Worm (Caenorhabditis elegans) whole organism, young adult: ENCODE data around the gene srbc-56.

Experiments
- D2030.7 ChIP-seq: fragments of 200-800 bp; sonication (Bioruptor generic); IDR thresholded peaks from 2 replicates; pipeline ENCODE4 v1.3.6; 2022; ENCODE audit warnings: missing genetic modification reagents, missing genetic modification characterization, missing compliant biosample characterization
- F10E7.11 ChIP-seq: sonication (generic microtip); optimal IDR thresholded peaks from 2 replicates; lab custom pipeline; 2017; ENCODE audit warnings: mild to moderate bottlenecking, missing genetic modification characterization, moderate library complexity, missing compliant biosample characterization
- F23B12.7 ChIP-seq: sonication (generic microtip); optimal IDR thresholded peaks from 2 replicates; lab custom pipeline; 2017; ENCODE audit warnings: missing genetic modification characterization, mild to moderate bottlenecking, missing compliant biosample characterization, antibody characterized with exemption, moderate library complexity; ENCODE audit not compliant: insufficient read depth
- F33H1.4 ChIP-seq: fragments of 200-800 bp; sonication (Bioruptor generic); IDR thresholded peaks from 2 replicates; pipeline ENCODE4 v1.3.6; 2022; ENCODE audit warnings: missing genetic modification reagents, missing genetic modification characterization, missing compliant biosample characterization
- F49E8.2 ChIP-seq: sonication (generic microtip); optimal IDR thresholded peaks from 3 replicates; lab custom pipeline; 2017; ENCODE audit warnings: missing genetic modification characterization, mild to moderate bottlenecking, missing compliant biosample characterization, antibody characterized with exemption, moderate library complexity; ENCODE audit not compliant: insufficient read depth
- F52B5.7 ChIP-seq: sonication (generic microtip); optimal IDR thresholded peaks from 2 replicates; lab custom pipeline; 2016; ENCODE audit warnings: mild to moderate bottlenecking, missing genetic modification characterization, missing compliant biosample characterization
- F55B11.4 ChIP-seq: sonication (generic microtip); optimal IDR thresholded peaks from 2 replicates; lab custom pipeline; 2016; ENCODE audit warnings: missing compliant biosample characterization, missing genetic modification characterization, borderline replicate concordance; ENCODE audit not compliant: insufficient read depth
- F57A8.1 ChIP-seq: fragments of 200-800 bp; sonication (Bioruptor generic); optimal IDR thresholded peaks from 2 replicates; lab custom pipeline; 2018; ENCODE audit warnings: mild to moderate bottlenecking, missing genetic modification characterization, moderate library complexity, missing compliant biosample characterization
- K12H6.12 ChIP-seq: fragments of 200-800 bp; sonication (Bioruptor generic); optimal IDR thresholded peaks from 2 replicates; lab custom pipeline; 2018; ENCODE audit warnings: mild to moderate bottlenecking, missing genetic modification characterization, missing compliant biosample characterization
- Y53G8AR.9 ChIP-seq: fragments of 200-800 bp; sonication (Bioruptor generic); conservative IDR thresholded peaks from 2 replicates; pipeline ENCODE4 v1.3.6; 2022; ENCODE audit warnings: missing genetic modification reagents, missing genetic modification characterization, missing compliant biosample characterization
- Y56A3A.18 ChIP-seq: fragments of 200-800 bp; sonication (Bioruptor generic); IDR thresholded peaks from 2 replicates; pipeline ENCODE4 v1.3.6; 2022; ENCODE audit warnings: missing genetic modification reagents, missing genetic modification characterization, missing compliant biosample characterization
- Y67H2A.10 ChIP-seq: fragments of 200-800 bp; sonication (Bioruptor generic); conservative IDR thresholded peaks from 2 replicates; pipeline ENCODE4 v1.3.6; 2022; ENCODE audit warnings: missing genetic modification reagents, missing genetic modification characterization, missing compliant biosample characterization
- Y79H2A.3 ChIP-seq: fragments of 200-800 bp; sonication (Bioruptor generic); conservative IDR thresholded peaks from 2 replicates; pipeline ENCODE4 v1.3.6; 2022; ENCODE audit warnings: missing genetic modification reagents, missing genetic modification characterization, missing compliant biosample characterization
- cebp-2 ChIP-seq: fragments of 200-800 bp; sonication (Bioruptor generic); IDR thresholded peaks from 2 replicates; pipeline ENCODE4 v1.3.6; 2022; ENCODE audit warnings: missing genetic modification characterization, missing compliant biosample characterization
- ceh-100 ChIP-seq: fragments of 200-800 bp; sonication (Bioruptor generic); IDR thresholded peaks from 2 replicates; pipeline ENCODE4 v1.3.6; 2022; ENCODE audit warnings: missing genetic modification reagents, missing genetic modification characterization, missing compliant biosample characterization
- ceh-79 ChIP-seq: sonication (generic microtip); optimal IDR thresholded peaks from 2 replicates; lab custom pipeline; 2017; ENCODE audit warnings: mild to moderate bottlenecking, missing genetic modification characterization, missing compliant biosample characterization
- dpff-1 ChIP-seq: sonication (generic microtip); optimal IDR thresholded peaks from 2 replicates; lab custom pipeline; 2017; ENCODE audit warnings: mild to moderate bottlenecking, missing genetic modification characterization, missing compliant biosample characterization
- efl-1 ChIP-seq: fragments of 150-350 bp; optimal IDR thresholded peaks from 2 replicates; lab custom pipeline; 2014; ENCODE audit warnings: missing biosample characterization, missing genetic modification reagents, missing genetic modification characterization
- egl-18 ChIP-seq: fragments of 200-800 bp; sonication (Bioruptor generic); IDR thresholded peaks from 2 replicates; pipeline ENCODE4 v1.3.6; 2022; ENCODE audit warnings: missing genetic modification reagents, missing genetic modification characterization, missing compliant biosample characterization
- egl-44 ChIP-seq: fragments of 200-800 bp; sonication (Bioruptor generic); IDR thresholded peaks from 2 replicates; pipeline ENCODE4 v1.3.6; 2022; ENCODE audit warnings: missing genetic modification reagents, missing genetic modification characterization, missing compliant biosample characterization
- ekl-4 ChIP-seq: fragments of 200-800 bp; sonication (Bioruptor generic); IDR thresholded peaks from 2 replicates; pipeline ENCODE4 v1.3.6; 2022; ENCODE audit warnings: missing genetic modification reagents, missing genetic modification characterization, missing compliant biosample characterization
- ets-4 ChIP-seq: fragments of 200-800 bp; sonication (Bioruptor generic); optimal IDR thresholded peaks from 2 replicates; lab custom pipeline; 2018; ENCODE audit warnings: mild to moderate bottlenecking, missing genetic modification characterization, missing compliant biosample characterization
- hlh-26 ChIP-seq: fragments of 200-800 bp; sonication (Bioruptor generic); conservative IDR thresholded peaks from 2 replicates; pipeline ENCODE4 v1.3.6; 2022; ENCODE audit warnings: missing genetic modification reagents, missing genetic modification characterization, missing compliant biosample characterization
- hsf-1 ChIP-seq: fragments of 200-800 bp; sonication (Bioruptor generic); IDR thresholded peaks from 2 replicates; pipeline ENCODE4 v1.3.6; 2022; ENCODE audit warnings: missing genetic modification reagents, missing genetic modification characterization, missing compliant biosample characterization
- lsl-1 ChIP-seq: fragments of 200-800 bp; sonication (Bioruptor generic); optimal IDR thresholded peaks from 2 replicates; lab custom pipeline; 2018; ENCODE audit warnings: mild to moderate bottlenecking, missing genetic modification characterization, moderate library complexity, missing compliant biosample characterization
- madf-3 ChIP-seq: fragments of 200-800 bp; sonication (Bioruptor generic); IDR thresholded peaks from 2 replicates; pipeline ENCODE4 v1.3.6; 2022; ENCODE audit warnings: missing genetic modification reagents, missing genetic modification characterization, missing compliant biosample characterization
- madf-6 ChIP-seq: fragments of 200-800 bp; sonication (Bioruptor generic); IDR thresholded peaks from 2 replicates; pipeline ENCODE4 v1.3.6; 2022; ENCODE audit warnings: missing genetic modification reagents, missing genetic modification characterization, missing compliant biosample characterization
- mcd-1 ChIP-seq: fragments of 200-800 bp; sonication (Bioruptor generic); IDR thresholded peaks from 2 replicates; pipeline ENCODE4 v1.3.6; 2022; ENCODE audit warnings: missing genetic modification reagents, missing genetic modification characterization, missing compliant biosample characterization
- mel-28 ChIP-seq: sonication (generic microtip); optimal IDR thresholded peaks from 2 replicates; lab custom pipeline; 2016; ENCODE audit warnings: borderline replicate concordance, mild to moderate bottlenecking, missing genetic modification characterization, missing compliant biosample characterization
- mes-4 ChIP-seq: sonication (generic microtip); optimal IDR thresholded peaks from 2 replicates; lab custom pipeline; 2016; ENCODE audit warnings: missing genotype, missing genetic modification characterization, missing compliant biosample characterization
- nfya-2 ChIP-seq: fragments of 200-800 bp; sonication (Bioruptor generic); IDR thresholded peaks from 2 replicates; pipeline ENCODE4 v1.3.6; 2022; ENCODE audit warnings: missing genetic modification reagents, missing genetic modification characterization, missing compliant biosample characterization
- nhr-27 ChIP-seq: fragments of 200-800 bp; sonication (Bioruptor generic); optimal IDR thresholded peaks from 2 replicates; lab custom pipeline; 2018; ENCODE audit warnings: mild to moderate bottlenecking, missing genetic modification characterization, moderate library complexity, missing compliant biosample characterization
- nhr-80 ChIP-seq: sonication (generic microtip); optimal IDR thresholded peaks from 2 replicates; lab custom pipeline; 2016; ENCODE audit warnings: missing genetic modification characterization, missing compliant biosample characterization
- pbrm-1 ChIP-seq: fragments of 200-800 bp; sonication (Bioruptor generic); IDR thresholded peaks from 2 replicates; pipeline ENCODE4 v1.3.6; 2022; ENCODE audit warnings: missing genetic modification reagents, missing genetic modification characterization, missing compliant biosample characterization
- repo-1 ChIP-seq: sonication (generic microtip); optimal IDR thresholded peaks from 2 replicates; lab custom pipeline; 2017; ENCODE audit warnings: mild to moderate bottlenecking, missing genetic modification characterization, missing compliant biosample characterization
- sdz-38 ChIP-seq: sonication (generic microtip); optimal IDR thresholded peaks from 2 replicates; lab custom pipeline; 2016; ENCODE audit warnings: missing genotype, missing genetic modification characterization, missing compliant biosample characterization
- sea-2 ChIP-seq: fragments of 200-800 bp; sonication (Bioruptor generic); IDR thresholded peaks from 2 replicates; pipeline ENCODE4 v1.3.6; 2022; ENCODE audit warnings: missing genetic modification characterization, missing compliant biosample characterization
- snpc-4 ChIP-seq, 5 experiments: fragments of 150-350 bp in 1 of 5; sonication (generic microtip) in 4 of 5; optimal IDR thresholded peaks; 2 replicates each; lab custom pipeline; 2014 to 2018; ENCODE audit warnings: missing genetic modification characterization in 5 of 5, missing biosample characterization in 3 of 5, antibody characterized with exemption in 2 of 5, mild to moderate bottlenecking in 2 of 5, missing compliant biosample characterization in 2 of 5, missing genotype in 2 of 5, moderate library complexity in 2 of 5, missing genetic modification reagents in 1 of 5
- somi-1 ChIP-seq: fragments of 200-800 bp; sonication (Bioruptor generic); optimal IDR thresholded peaks from 2 replicates; lab custom pipeline; 2018; ENCODE audit warnings: mild to moderate bottlenecking, missing genetic modification characterization, missing compliant biosample characterization
- sptf-2 ChIP-seq: fragments of 200-800 bp; sonication (Bioruptor generic); optimal IDR thresholded peaks from 2 replicates; lab custom pipeline; 2018; ENCODE audit warnings: mild to moderate bottlenecking, missing genetic modification characterization, missing compliant biosample characterization
- tbp1 ChIP-seq: fragments of 200-800 bp; sonication (Bioruptor generic); optimal IDR thresholded peaks from 2 replicates; lab custom pipeline; 2018; ENCODE audit warnings: mild to moderate bottlenecking, missing genetic modification characterization, missing compliant biosample characterization
- tlf-1 ChIP-seq: fragments of 200-800 bp; sonication (Bioruptor generic); optimal IDR thresholded peaks from 2 replicates; lab custom pipeline; 2018; ENCODE audit warnings: mild to moderate bottlenecking, missing genetic modification characterization, missing compliant biosample characterization
- zfh-2 ChIP-seq: fragments of 200-800 bp; sonication (Bioruptor generic); conservative IDR thresholded peaks from 2 replicates; pipeline ENCODE4 v1.3.6; 2022; ENCODE audit warnings: missing genetic modification reagents, missing genetic modification characterization, missing compliant biosample characterization
- zim-3 ChIP-seq: sonication (generic microtip); optimal IDR thresholded peaks from 2 replicates; lab custom pipeline; 2017; ENCODE audit warnings: mild to moderate bottlenecking, missing genetic modification characterization, moderate library complexity, missing compliant biosample characterization
- ztf-25 ChIP-seq: fragments of 200-800 bp; sonication (Bioruptor generic); IDR thresholded peaks from 2 replicates; pipeline ENCODE4 v1.3.6; 2022; ENCODE audit warnings: missing genetic modification reagents, missing genetic modification characterization, missing compliant biosample characterization

Gene srbc-56

DNA sequence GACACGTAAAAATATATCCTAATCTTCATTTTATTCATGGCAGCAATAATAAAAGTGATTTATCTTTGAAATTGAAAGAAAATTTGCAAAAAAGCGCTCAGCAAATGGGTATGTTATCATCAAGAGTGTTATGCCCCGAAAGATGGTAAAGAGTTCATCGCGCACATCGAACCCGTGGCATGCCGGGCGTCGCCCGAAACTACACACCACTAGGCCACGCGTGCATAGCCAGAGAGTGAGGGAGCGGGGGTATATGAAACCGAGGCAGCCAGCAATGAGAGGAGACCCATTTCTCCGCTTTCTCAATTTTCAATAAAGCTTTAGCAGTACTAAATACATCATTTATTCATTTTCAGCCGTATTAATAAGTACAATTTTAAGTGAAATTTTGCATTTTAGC is 42.3 kb upstream of the srbc-56 start (continued):
- TF ChIP-seq snpc-4 (GFP tag; optimal IDR thresholded peaks at IDR 0.05; lab: Kevin White, UChicago) (peak; percentile 83), snpc-4 (tag; optimal IDR thresholded peaks at IDR 0.05; lab: Kevin White, UChicago) (peak; percentile 66 to 88 (median 86)), K12H6.12 (peak; percentile 77), Y79H2A.3 (GFP tag; lab: Robert Waterston, UW) (0 out of 2 replicates have a peak, but pooled peaks have one; percentile 65), nhr-27 (tag; lab: Kevin White, UChicago) (peak; percentile 91), madf-6 (GFP tag; lab: Robert Waterston, UW) (peak; percentile 81), F55B11.4 (tag; lab: Kevin White, UChicago) (no peak), dpff-1 (tag; lab: Kevin White, UChicago) (peak; percentile 79), F49E8.2 (tag; lab: Kevin White, UChicago) (peak; percentile 51), hlh-26 (GFP tag; lab: Robert Waterston, UW) (0 out of 2 replicates have a peak, but pooled peaks have one; percentile 46), egl-44 (GFP tag; lab: Robert Waterston, UW) (peak; percentile 96), zim-3 (tag; lab: Kevin White, UChicago) (peak; percentile 98), F10E7.11 (tag; lab: Kevin White, UChicago) (peak; percentile 97), egl-18 (GFP tag; lab: Robert Waterston, UW) (peak; percentile 83; the same call in 1 of the 2 replicates), nhr-80 (peak; percentile 65), repo-1 (tag; lab: Kevin White, UChicago) (peak; percentile 93), tlf-1 (GFP tag; lab: Kevin White, UChicago) (peak; percentile 39), F52B5.7 (peak; percentile 97), ekl-4 (peak; percentile 75; the same call in 1 of the 2 replicates), mes-4 (tag; lab: Kevin White, UChicago) (peak; percentile 93), pbrm-1 (GFP tag; lab: Robert Waterston, UW) (peak; percentile 91), F23B12.7 (tag; lab: Kevin White, UChicago) (peak; percentile 98), ceh-79 (peak; percentile 97), nfya-2 (GFP tag; lab: Robert Waterston, UW) (0 out of 2 replicates have a peak, but pooled peaks have one; percentile 49), cebp-2 (GFP tag; lab: Robert Waterston, UW) (peak; percentile 96), somi-1 (peak; percentile 87), sdz-38 (tag; lab: Kevin White, UChicago) (no peak), lsl-1 (peak; percentile 71), F57A8.1 (peak; percentile 91), D2030.7 (peak; percentile 87), tbp1 (GFP tag; lab: Kevin White, UChicago) (peak; percentile 100), F33H1.4 (GFP tag; lab: Robert Waterston, UW) (peak; percentile 52), sptf-2 (peak; percentile 91), zfh-2 (GFP tag; lab: Robert Waterston, UW) (no peak; the same call in 1 of the 2 replicates), efl-1 (GFP tag; lab: Kevin White, UChicago) (peak; percentile 34), Y67H2A.10 (no peak), Y56A3A.18 (peak; percentile 91), mcd-1 (GFP tag; lab: Robert Waterston, UW) (peak; percentile 84), sea-2 (GFP tag; lab: Robert Waterston, UW) (peak; percentile 91), ceh-100 (GFP tag; lab: Robert Waterston, UW) (peak; percentile 81), mel-28 (tag; lab: Kevin White, UChicago) (peak; percentile 80), hsf-1 (GFP tag; lab: Robert Waterston, UW) (peak; percentile 67; the same call in 1 of the 2 replicates), madf-3 (peak; percentile 88), ztf-25 (GFP tag; lab: Robert Waterston, UW) (peak; percentile 95), Y53G8AR.9 (GFP tag; lab: Robert Waterston, UW) (peak; percentile 81), ets-4 (peak; percentile 90)
